Fruit fly (Drosophila melanogaster): ENCODE measurements around the gene Plap.
A peak's percentile ranks its signal among the peaks of the same experiment; 100 is the strongest.

Gene Plap

DNA sequence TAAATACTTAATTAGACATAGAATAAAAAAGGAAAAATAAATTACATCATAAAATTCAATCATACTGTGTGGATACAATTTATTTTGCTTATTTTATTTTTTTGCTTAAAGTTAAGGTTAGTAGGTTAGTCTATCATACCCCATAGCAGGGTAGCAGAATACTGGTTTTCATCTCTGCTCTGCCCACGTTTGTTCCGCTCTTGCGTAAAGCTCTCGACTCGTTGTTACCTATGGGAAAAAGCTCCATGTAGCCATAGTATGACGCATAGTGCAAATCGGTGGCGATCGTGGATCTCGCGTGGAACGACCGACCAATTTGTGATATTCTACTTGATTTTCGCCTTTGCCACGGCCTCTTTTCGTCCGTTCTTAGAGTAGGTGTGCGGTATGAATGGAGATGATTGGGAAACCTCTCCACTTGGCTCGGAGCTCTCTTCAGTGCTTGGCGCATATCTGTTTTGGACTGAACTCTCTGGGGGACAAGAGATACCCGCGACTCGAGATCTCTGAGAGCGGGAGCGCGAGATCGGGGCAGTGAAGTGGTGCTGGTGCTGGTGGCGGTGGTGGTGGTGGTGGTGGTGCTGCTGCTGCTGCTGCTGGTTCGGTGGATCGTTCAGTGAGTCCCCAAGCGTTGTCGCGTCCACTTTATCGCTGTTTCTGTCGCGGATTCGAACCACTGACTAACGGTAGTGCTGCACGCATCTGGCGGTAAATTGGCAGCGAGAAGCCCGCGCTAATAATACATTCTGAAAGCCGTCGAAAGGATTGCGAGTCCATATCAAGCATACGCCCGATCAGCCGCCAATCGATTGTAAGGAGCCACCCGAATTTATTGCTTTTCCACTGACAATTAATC, 15.7 kb upstream of the Plap start, which contains the start of gene CG5001:
Gene CG5001, plus strand, starts transcription at position 116 of the 856 bp plus-strand sequence.
- peak; percentile 71 for TF ChIP-seq CG17801 (GFP tag; optimal IDR thresholded peaks at IDR 0.05; ENCODE audit: partially characterized antibody)

DNA sequence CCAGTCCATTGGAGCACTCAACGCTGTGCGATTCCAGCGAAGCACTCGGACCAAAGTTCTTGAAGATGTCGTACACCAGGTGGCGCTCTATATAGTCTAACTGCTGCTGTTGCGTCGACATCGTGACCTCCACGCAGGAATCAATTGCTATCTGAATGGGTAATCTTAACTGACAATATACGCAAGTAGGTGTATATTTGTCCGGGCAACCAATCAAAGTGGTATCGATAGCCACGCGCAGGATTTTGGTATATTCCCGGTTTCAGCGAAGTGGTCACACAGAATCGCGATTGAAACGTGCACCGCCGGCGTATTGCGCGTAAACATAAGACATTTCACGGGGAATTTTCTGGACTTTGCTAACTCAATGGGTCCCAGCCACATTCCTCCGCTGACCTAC, 13.6 kb upstream of the Plap start, which contains the start of the genes CG5126 and Tgt:
Gene CG5126, minus strand, starts transcription at position 222 of the 400 bp plus-strand sequence.
Gene Tgt, plus strand, starts transcription at position 267 of the 400 bp plus-strand sequence.
- TF ChIP-seq CG17801 (GFP tag; optimal IDR thresholded peaks at IDR 0.05; ENCODE audit: partially characterized antibody): no peak

DNA sequence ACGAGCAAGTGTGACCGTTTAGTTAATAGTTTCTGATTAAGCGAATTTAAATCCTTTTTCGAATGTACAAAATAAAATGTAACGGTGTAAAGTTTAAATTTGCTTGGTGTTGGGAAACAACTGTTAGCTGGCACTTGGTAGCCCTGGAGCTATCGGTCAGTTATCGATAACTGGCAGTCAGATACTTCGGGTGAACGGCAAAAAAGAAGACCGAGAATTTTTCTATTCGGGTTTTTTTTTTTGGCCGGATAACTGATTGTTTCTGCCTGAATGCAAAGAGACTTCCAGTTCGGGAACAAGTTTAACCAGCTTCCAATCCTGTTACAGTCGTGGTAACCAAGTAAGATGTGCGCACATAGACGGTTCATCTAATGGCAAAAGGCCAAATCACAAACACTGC, 7.4 kb upstream of the Plap start, which contains the start of gene CG4896:
Gene CG4896, plus strand, starts transcription at position 169 of the 400 bp plus-strand sequence.
- TF ChIP-seq CG17801 (GFP tag; optimal IDR thresholded peaks at IDR 0.05; ENCODE audit: partially characterized antibody): peak; percentile 2

- TF ChIP-seq CG17801 (GFP tag; optimal IDR thresholded peaks at IDR 0.05; ENCODE audit: partially characterized antibody): peak; percentile 50
These were observed 2.5 kb upstream of the Plap start, which contains the start of the genes Charon and CG4887 for dm6 chr2L:1172704-1173107. Gene Charon (minus strand): TSS chr2L:1172805. Gene CG4887 (plus strand): TSS chr2L:1173009.

DNA sequence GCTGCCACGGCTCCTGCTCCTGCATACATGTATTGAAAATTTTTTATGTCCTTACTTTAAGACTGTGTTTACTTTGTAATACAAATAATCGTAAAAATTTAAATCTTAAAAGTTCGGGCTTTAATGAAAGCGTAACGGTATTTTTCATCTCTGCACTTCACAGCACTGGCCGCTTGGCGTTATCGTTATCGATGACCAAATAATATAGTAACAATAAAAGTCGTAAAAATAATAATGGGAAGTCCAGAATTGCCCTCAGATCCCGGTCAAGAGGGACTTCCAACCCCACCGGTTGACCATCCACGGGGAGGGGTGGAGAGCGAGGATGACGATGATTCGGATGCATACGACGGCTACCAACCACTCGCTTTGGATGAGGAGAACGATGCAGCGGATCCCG, 3.8 kb downstream of the Plap start, which contains the start of gene CG14341:
Gene CG14341, plus strand, starts transcription at position 181 of the 400 bp plus-strand sequence.
- no peak for TF ChIP-seq CG17801 (GFP tag; optimal IDR thresholded peaks at IDR 0.05; ENCODE audit: partially characterized antibody)

- TF ChIP-seq CG17801 (GFP tag; optimal IDR thresholded peaks at IDR 0.05; ENCODE audit: partially characterized antibody): peak; percentile 2
These were observed 5.9 kb downstream of the Plap start, which contains the start of gene IntS14 for dm6 chr2L:1164294-1164693. Gene IntS14 (plus strand): TSS chr2L:1164443.

dm6 chr2L:1163538-1164143, 6.5 kb downstream of the Plap start, which contains the start of gene CG5080:
Gene CG5080 (minus strand): TSS chr2L:1163886.
- TF ChIP-seq CG17801 (GFP tag; optimal IDR thresholded peaks at IDR 0.05; ENCODE audit: partially characterized antibody): no peak

- no peak for TF ChIP-seq CG17801 (GFP tag; optimal IDR thresholded peaks at IDR 0.05; ENCODE audit: partially characterized antibody)
These were observed 11.4 kb downstream of the Plap start, which contains the start of gene Tango14 for dm6 chr2L:1158519-1159319. Gene Tango14 (plus strand): TSS chr2L:1158661.

DNA sequence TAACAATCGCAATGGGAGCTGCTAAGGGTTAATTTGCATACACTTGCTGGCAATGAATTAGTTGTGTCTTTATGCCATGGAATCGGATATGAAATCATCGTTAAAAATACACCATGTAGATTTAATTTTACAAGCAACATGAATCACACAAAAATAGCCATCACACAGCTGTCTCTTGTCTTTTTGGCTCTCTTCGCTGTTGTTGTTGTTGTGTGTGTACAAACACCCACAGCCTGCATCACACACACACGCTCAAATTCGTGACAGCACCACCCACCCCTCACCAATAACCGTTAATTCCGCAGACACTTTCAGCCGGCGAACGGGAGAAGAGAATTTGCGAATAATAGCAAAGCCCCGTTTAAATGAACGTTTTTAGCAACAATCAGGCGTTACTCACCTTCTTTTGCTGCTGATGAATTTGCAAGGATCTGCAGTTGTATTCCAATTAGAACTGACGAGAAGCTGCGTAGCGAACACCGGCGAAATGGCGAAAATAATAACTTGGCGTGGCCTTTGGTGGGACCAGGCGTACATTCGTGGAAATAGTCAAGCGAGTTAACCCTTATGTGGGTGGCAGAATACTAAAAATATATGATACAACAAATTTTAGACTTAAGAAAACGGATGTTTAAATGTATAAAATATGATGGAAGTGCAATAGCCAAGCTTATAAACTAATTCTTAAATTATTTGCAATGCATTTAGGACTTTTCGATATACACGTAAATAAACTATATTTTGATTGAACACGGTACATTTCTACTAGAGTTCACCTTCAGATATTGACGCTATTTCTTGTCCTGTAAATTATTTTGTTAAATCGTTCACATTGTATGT, 12.3 kb downstream of the Plap start, which contains the start of gene capt:
Gene capt, minus strand, starts transcription at position 584 of the 840 bp plus-strand sequence.
- TF ChIP-seq CG17801 (GFP tag; optimal IDR thresholded peaks at IDR 0.05; ENCODE audit: partially characterized antibody): no peak

DNA sequence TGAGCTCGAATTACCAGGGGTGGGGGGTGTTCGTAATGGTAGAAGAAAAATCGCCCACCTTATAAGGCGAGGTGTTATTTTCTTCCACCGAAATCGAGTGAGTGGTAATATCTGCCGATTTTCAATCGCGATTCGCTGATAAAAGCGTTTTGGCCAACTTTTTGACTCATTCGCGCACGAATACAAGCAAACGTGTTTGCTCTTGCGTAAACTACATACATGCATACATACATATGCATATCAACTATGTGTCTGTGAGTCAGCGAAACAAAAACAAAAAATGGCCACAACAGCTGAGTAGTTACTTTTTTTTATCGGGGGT, 12.8 kb downstream of the Plap start:
- TF ChIP-seq CG17801 (GFP tag; optimal IDR thresholded peaks at IDR 0.05; ENCODE audit: partially characterized antibody): no peak

dm6 chr2L:1156592-1157249, 13.4 kb downstream of the Plap start:
- TF ChIP-seq CG17801 (GFP tag; optimal IDR thresholded peaks at IDR 0.05; ENCODE audit: partially characterized antibody): no peak

DNA sequence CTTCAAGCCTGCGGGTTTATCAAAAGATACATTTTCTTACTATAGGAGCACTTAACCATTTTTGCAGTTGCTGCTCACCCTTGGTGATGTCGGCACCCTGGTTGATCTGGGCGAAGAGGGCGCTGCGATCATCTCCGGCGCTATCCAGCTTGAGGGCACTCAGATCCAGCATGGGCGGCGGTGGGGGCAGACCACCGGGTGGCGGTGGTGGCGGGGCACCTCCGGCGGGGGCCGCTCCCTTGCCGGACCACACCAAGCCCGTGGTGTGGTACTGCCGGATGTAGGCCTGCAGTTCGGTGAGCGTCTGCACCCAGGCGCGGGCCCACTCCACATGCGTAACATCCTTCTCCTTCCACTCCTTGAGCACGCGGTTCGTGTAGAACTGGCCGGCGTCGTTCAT, 17.5 kb downstream of the Plap start:
- TF ChIP-seq CG17801 (GFP tag; optimal IDR thresholded peaks at IDR 0.05; ENCODE audit: partially characterized antibody): no peak

- peak; percentile 62 for TF ChIP-seq CG17801 (GFP tag; optimal IDR thresholded peaks at IDR 0.05; ENCODE audit: partially characterized antibody)
These were observed 19.6 kb downstream of the Plap start, which contains the start of the genes Tfb4 and Vps29 for dm6 chr2L:1150554-1150953. Gene Tfb4 (minus strand): TSS chr2L:1150677. Gene Vps29 (plus strand): TSS chr2L:1150766.

All from ovary, adult (tissue).